Fruit fly (Drosophila melanogaster): ENCODE data around the gene Elys.
A peak's percentile ranks its signal among the peaks of the same experiment; 100 is the strongest.

The Elys gene

dm6 chrX:19663196-19663858, 11.2 kb downstream of the Elys start (continued):
- TF ChIP-seq Atf-2 (GFP tag; optimal IDR thresholded peaks at IDR 0.05) = no peak
- peak; percentile 58 for TF ChIP-seq CG34376 (GFP tag; optimal IDR thresholded peaks at IDR 0.05)
- no peak for TF ChIP-seq seq (GFP tag; IDR thresholded peaks at IDR 0.05)
- no peak for TF ChIP-seq Hmx (GFP tag; optimal IDR thresholded peaks at IDR 0.05)
- no peak for TF ChIP-seq Bgb (GFP tag; IDR thresholded peaks at IDR 0.05; ENCODE audit: partially characterized antibody)
- peak; percentile 95 for TF ChIP-seq sd (tag; optimal IDR thresholded peaks at IDR 0.05)
- TF ChIP-seq gcm2 (GFP tag; optimal IDR thresholded peaks at IDR 0.05) = no peak
- TF ChIP-seq CG14441 (GFP tag; IDR thresholded peaks at IDR 0.05) = no peak
- TF ChIP-seq CG13287 (GFP tag; IDR thresholded peaks at IDR 0.05; ENCODE audit: partially characterized antibody) = no peak
- no peak for TF ChIP-seq vvl (GFP tag; IDR thresholded peaks at IDR 0.05)
- no peak; the same call in 2 of the 3 replicates for TF ChIP-seq tgo (GFP tag; IDR thresholded peaks at IDR 0.05)
- TF ChIP-seq yki (optimal IDR thresholded peaks at IDR 0.05) = no peak
- no peak for TF ChIP-seq CG3726 (GFP tag; IDR thresholded peaks at IDR 0.05)
- no peak for TF ChIP-seq CG1792 (GFP tag; optimal IDR thresholded peaks at IDR 0.05)
- no peak for TF ChIP-seq B-H2 (GFP tag; optimal IDR thresholded peaks at IDR 0.05)
- TF ChIP-seq CG8478 (optimal IDR thresholded peaks at IDR 0.05) = no peak
- TF ChIP-seq CG2712 (tag; optimal IDR thresholded peaks at IDR 0.05) = peak; percentile 58
- no peak for TF ChIP-seq CG1024 (GFP tag; IDR thresholded peaks at IDR 0.05)
- TF ChIP-seq tx (GFP tag; optimal IDR thresholded peaks at IDR 0.05) = no peak
- TF ChIP-seq HmgD (GFP tag; optimal IDR thresholded peaks at IDR 0.05) = no peak
- TF ChIP-seq dimm (GFP tag; IDR thresholded peaks at IDR 0.05) = no peak
- TF ChIP-seq schlank (tag; optimal IDR thresholded peaks at IDR 0.05) = no peak
- TF ChIP-seq CG12744 (GFP tag; optimal IDR thresholded peaks at IDR 0.05) = no peak
- TF ChIP-seq jigr1 (GFP tag; IDR thresholded peaks at IDR 0.05) = no peak
- TF ChIP-seq Adf1 (GFP tag; IDR thresholded peaks at IDR 0.05) = no peak
- TF ChIP-seq bigmax (GFP tag; optimal IDR thresholded peaks at IDR 0.05) = no peak
- TF ChIP-seq inv (GFP tag; IDR thresholded peaks at IDR 0.05; ENCODE audit: partially characterized antibody) = no peak
- no peak for TF ChIP-seq pan (optimal IDR thresholded peaks at IDR 0.05)
- TF ChIP-seq pan (GFP tag; optimal IDR thresholded peaks at IDR 0.05 in 1 of 2, IDR thresholded peaks at IDR 0.05 in 1 of 2) = peak in 1 of 2 experiments; percentile 35
- TF ChIP-seq eve (GFP tag; optimal IDR thresholded peaks at IDR 0.05) = no peak
- no peak for TF ChIP-seq Dbx (GFP tag; IDR thresholded peaks at IDR 0.05)
- no peak for TF ChIP-seq CG12236 (GFP tag; optimal IDR thresholded peaks at IDR 0.05)
- TF ChIP-seq pzg (GFP tag; optimal IDR thresholded peaks at IDR 0.05) = no peak
- TF ChIP-seq mirr (GFP tag; optimal IDR thresholded peaks at IDR 0.05) = no peak
- TF ChIP-seq pho (GFP tag; optimal IDR thresholded peaks at IDR 0.05) = no peak
- no peak for TF ChIP-seq fd102C (GFP tag; optimal IDR thresholded peaks at IDR 0.05)
- TF ChIP-seq salm (tag; optimal IDR thresholded peaks at IDR 0.05) = no peak
- TF ChIP-seq CG9876 (GFP tag; optimal IDR thresholded peaks at IDR 0.05) = no peak
- TF ChIP-seq ranshi (GFP tag; IDR thresholded peaks at IDR 0.05) = 0 out of 2 replicates have a peak, but pooled peaks have one; percentile 28
- no peak for TF ChIP-seq vnd (GFP tag; IDR thresholded peaks at IDR 0.05; ENCODE audit: partially characterized antibody)
- TF ChIP-seq crp (GFP tag; optimal IDR thresholded peaks at IDR 0.05) = peak in 1 of 2 experiments; percentile 1
- TF ChIP-seq Hey (tag; optimal IDR thresholded peaks at IDR 0.05) = no peak
- no peak for TF ChIP-seq wdn (GFP tag; IDR thresholded peaks at IDR 0.05)
- TF ChIP-seq CG2875 (GFP tag; optimal IDR thresholded peaks at IDR 0.05) = no peak
- peak; percentile 76 for TF ChIP-seq CoRest (tag; optimal IDR thresholded peaks at IDR 0.05)
- TF ChIP-seq lmd (GFP tag; IDR thresholded peaks at IDR 0.05) = no peak
- peak; percentile 45 for TF ChIP-seq CG4424 (GFP tag; optimal IDR thresholded peaks at IDR 0.05)
- TF ChIP-seq CG17802 (tag; optimal IDR thresholded peaks at IDR 0.05) = no peak
- peak; percentile 16 for TF ChIP-seq CG4820 (GFP tag; optimal IDR thresholded peaks at IDR 0.05)
- no peak for TF ChIP-seq CG2202 (tag; optimal IDR thresholded peaks at IDR 0.05)
- TF ChIP-seq sc (optimal IDR thresholded peaks at IDR 0.05) = no peak
- TF ChIP-seq sc (GFP tag; optimal IDR thresholded peaks at IDR 0.05) = peak; percentile 24

All from whole organism, embryonic.